Fruit fly (Drosophila melanogaster): Measurements from ENCODE around the gene I-t.

I-t gene

DNA sequence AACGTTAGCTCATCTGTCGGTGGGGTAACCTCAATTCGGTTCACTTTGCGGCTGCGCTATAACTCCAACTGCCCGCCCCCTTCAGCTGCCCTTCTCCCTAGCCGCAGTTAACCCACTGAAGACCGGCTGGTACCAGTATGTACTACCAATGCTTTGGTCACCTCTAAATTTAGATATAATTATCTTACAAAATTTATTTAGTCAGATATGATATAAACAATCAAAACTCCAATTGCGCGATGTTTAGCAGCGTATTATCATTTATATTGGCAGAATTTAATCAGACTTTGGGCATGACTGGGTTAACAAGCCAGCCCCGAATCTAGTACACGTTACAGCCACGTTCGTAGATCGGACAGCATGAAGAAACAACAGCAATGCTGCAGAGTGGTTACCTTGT, 42.1 kb upstream of the I-t start (continued):
- peak; percentile 49 for TF ChIP-seq CG17568 (GFP tag; optimal IDR thresholded peaks at IDR 0.05)
- peak; percentile 23 for TF ChIP-seq gcm2 (GFP tag; optimal IDR thresholded peaks at IDR 0.05)
- TF ChIP-seq corto (GFP tag; optimal IDR thresholded peaks at IDR 0.05): no peak
- TF ChIP-seq cwo (GFP tag; optimal IDR thresholded peaks at IDR 0.05): peak; percentile 64
- no peak for TF ChIP-seq lov (optimal IDR thresholded peaks at IDR 0.05)
- TF ChIP-seq lov (GFP tag; IDR thresholded peaks at IDR 0.05): no peak
- TF ChIP-seq Dbx (GFP tag; IDR thresholded peaks at IDR 0.05): no peak
- TF ChIP-seq Drgx (GFP tag; IDR thresholded peaks at IDR 0.05): peak; percentile 73
- no peak for TF ChIP-seq chm (GFP tag; IDR thresholded peaks at IDR 0.05)
- TF ChIP-seq salm (tag; optimal IDR thresholded peaks at IDR 0.05): peak; percentile 38
- TF ChIP-seq Chrac-16 (GFP tag; optimal IDR thresholded peaks at IDR 0.05): peak; percentile 7
- peak; percentile 52 for TF ChIP-seq phol (tag; optimal IDR thresholded peaks at IDR 0.05)
- TF ChIP-seq CG16813 (GFP tag; IDR thresholded peaks at IDR 0.05; ENCODE audit: partially characterized antibody): no peak
- TF ChIP-seq Sin3A (optimal IDR thresholded peaks at IDR 0.05): no peak
- TF ChIP-seq Ravus (GFP tag; IDR thresholded peaks at IDR 0.05): no peak
- TF ChIP-seq CG9876 (GFP tag; optimal IDR thresholded peaks at IDR 0.05): no peak

DNA sequence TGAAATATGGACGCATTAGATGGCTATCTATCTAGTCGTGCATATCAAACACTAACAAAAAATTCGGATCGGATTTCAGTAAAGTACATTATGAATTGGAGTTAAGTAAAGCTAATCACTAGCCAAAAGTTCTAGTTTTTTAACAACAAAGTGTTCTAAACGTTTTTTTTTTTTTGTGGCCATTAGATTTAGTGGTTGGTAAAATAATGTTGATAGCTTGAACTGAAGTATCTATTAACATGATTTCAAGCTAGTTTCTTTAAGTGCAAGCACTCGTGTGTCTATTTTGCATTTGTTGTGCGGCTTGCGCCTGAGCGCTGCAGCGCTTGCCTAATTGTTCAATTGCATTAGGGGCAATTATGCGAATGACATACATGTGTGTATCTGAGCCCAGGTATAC, 41.2 kb upstream of the I-t start:
- TF ChIP-seq CG11504 (tag; optimal IDR thresholded peaks at IDR 0.05): peak; percentile 26
- TF ChIP-seq CG4854 (GFP tag; optimal IDR thresholded peaks at IDR 0.05): no peak
- TF ChIP-seq PHDP (tag; optimal IDR thresholded peaks at IDR 0.05): peak; percentile 2
- peak; percentile 14; the same call in 1 of the 2 replicates for TF ChIP-seq Xrp1 (GFP tag; IDR thresholded peaks at IDR 0.05)
- TF ChIP-seq sc (optimal IDR thresholded peaks at IDR 0.05): no peak
- TF ChIP-seq sc (GFP tag; optimal IDR thresholded peaks at IDR 0.05): no peak
- TF ChIP-seq Camta (GFP tag; optimal IDR thresholded peaks at IDR 0.05): no peak
- TF ChIP-seq ATbp (GFP tag; optimal IDR thresholded peaks at IDR 0.05): peak; percentile 16
- TF ChIP-seq esg (GFP tag; conservative IDR thresholded peaks at IDR 0.05): 0 out of 2 replicates have a peak, but pooled peaks have one; percentile 6
- no peak for TF ChIP-seq CG17186 (GFP tag; optimal IDR thresholded peaks at IDR 0.05)
- no peak for TF ChIP-seq CG14050 (GFP tag; IDR thresholded peaks at IDR 0.05)
- TF ChIP-seq trh (GFP tag; optimal IDR thresholded peaks at IDR 0.05): no peak
- no peak for TF ChIP-seq stc (GFP tag; IDR thresholded peaks at IDR 0.05)
- TF ChIP-seq CG7839 (tag; optimal IDR thresholded peaks at IDR 0.05): peak; percentile 6
- no peak for TF ChIP-seq CG12744 (GFP tag; optimal IDR thresholded peaks at IDR 0.05)
- 0 out of 3 replicates have a peak, but pooled peaks have one; percentile 30 for TF ChIP-seq dysf (GFP tag; IDR thresholded peaks at IDR 0.05)
- TF ChIP-seq YL-1 (GFP tag; optimal IDR thresholded peaks at IDR 0.05): no peak
- TF ChIP-seq Med (GFP tag): peak; percentile 39
- no peak for TF ChIP-seq Ets65A (GFP tag)
- peak; percentile 4 for TF ChIP-seq grn (GFP tag; optimal IDR thresholded peaks at IDR 0.05)
- no peak for TF ChIP-seq CG6791 (GFP tag; IDR thresholded peaks at IDR 0.05; ENCODE audit: partially characterized antibody)
- TF ChIP-seq Drgx (GFP tag; IDR thresholded peaks at IDR 0.05): peak; percentile 35; the same call in 1 of the 2 replicates
- TF ChIP-seq chif (GFP tag; optimal IDR thresholded peaks at IDR 0.05): peak in 1 of 2 experiments; percentile 4
- TF ChIP-seq gem (tag; optimal IDR thresholded peaks at IDR 0.05): peak; percentile 41
- TF ChIP-seq CG3065 (GFP tag; optimal IDR thresholded peaks at IDR 0.05): no peak
- 0 out of 2 replicates have a peak, but pooled peaks have one; percentile 51 for TF ChIP-seq CG5953 (GFP tag; IDR thresholded peaks at IDR 0.05)
- TF ChIP-seq Ets97D (GFP tag; optimal IDR thresholded peaks at IDR 0.05): no peak
- TF ChIP-seq CG2678 (tag; optimal IDR thresholded peaks at IDR 0.05): peak; percentile 9
- no peak for TF ChIP-seq CG10543 (GFP tag; optimal IDR thresholded peaks at IDR 0.05)
- 0 out of 2 replicates have a peak, but pooled peaks have one; percentile 13 for TF ChIP-seq CG6689 (GFP tag; IDR thresholded peaks at IDR 0.05)
- TF ChIP-seq CG17361 (GFP tag; IDR thresholded peaks at IDR 0.05): 0 out of 3 replicates have a peak, but pooled peaks have one; percentile 37
- TF ChIP-seq CG13894 (tag; optimal IDR thresholded peaks at IDR 0.05): no peak
- no peak for TF ChIP-seq CG1602 (GFP tag; optimal IDR thresholded peaks at IDR 0.05)
- no peak for TF ChIP-seq gro (GFP tag; optimal IDR thresholded peaks at IDR 0.05)
- TF ChIP-seq tup (GFP tag; optimal IDR thresholded peaks at IDR 0.05): no peak
- TF ChIP-seq exex (tag; optimal IDR thresholded peaks at IDR 0.05): no peak
- TF ChIP-seq Side (GFP tag; optimal IDR thresholded peaks at IDR 0.05): no peak
